Worm (Caenorhabditis elegans): ENCODE data around the gene Y57A10A.24.

ce11 chrII:12240088-12240487 lies 2.7 kb upstream of the Y57A10A.24 start, which contains the start of gene txdc-12.1:
- TF ChIP-seq nhr-90 (tag; optimal IDR thresholded peaks at IDR 0.05; ENCODE audit: poor library complexity) (no peak), lir-3 (tag; optimal IDR thresholded peaks at IDR 0.05; ENCODE audit: poor library complexity) (no peak)
